Fruit fly (Drosophila melanogaster): ENCODE data around the gene CG46462.

dm6 chr3L:19897685-19898009 lies 33.8 kb upstream of the CG46462 start:
- TF ChIP-seq Myc (optimal IDR thresholded peaks at IDR 0.05), result no peak
- TF ChIP-seq psq (optimal IDR thresholded peaks at IDR 0.05), result no peak

Data from Kc167 (cell line).